Worm (Caenorhabditis elegans): ENCODE measurements around the gene lin-18.

The lin-18 gene

ce11 chrX:3990941-3991340 lies 32.6 kb downstream of the lin-18 start:
- TF ChIP-seq cog-1 (tag; optimal IDR thresholded peaks at IDR 0.05), result no peak
- TF ChIP-seq tab-1 (GFP tag; IDR thresholded peaks at IDR 0.05), result no peak
- no peak for TF ChIP-seq ztf-23 (GFP tag; IDR thresholded peaks at IDR 0.05)
- no peak for TF ChIP-seq klf-2 (GFP tag; conservative IDR thresholded peaks at IDR 0.05)
- TF ChIP-seq ref-1 (GFP tag; conservative IDR thresholded peaks at IDR 0.05), result no peak
- TF ChIP-seq T22C8.4 (GFP tag; IDR thresholded peaks at IDR 0.05), result no peak

ce11 chrX:3991652-3992051 lies 33.3 kb downstream of the lin-18 start:
- TF ChIP-seq flt-1 (GFP tag; IDR thresholded peaks at IDR 0.05), result no peak
- TF ChIP-seq klf-2 (GFP tag; conservative IDR thresholded peaks at IDR 0.05), result no peak
- TF ChIP-seq ztf-23 (GFP tag; IDR thresholded peaks at IDR 0.05), result no peak
- no peak for TF ChIP-seq ref-1 (GFP tag; conservative IDR thresholded peaks at IDR 0.05)
- TF ChIP-seq ztf-29 (GFP tag; IDR thresholded peaks at IDR 0.05), result no peak
- no peak for TF ChIP-seq cog-1 (tag; optimal IDR thresholded peaks at IDR 0.05)
- no peak for TF ChIP-seq tab-1 (GFP tag; IDR thresholded peaks at IDR 0.05)
- TF ChIP-seq T22C8.4 (GFP tag; IDR thresholded peaks at IDR 0.05), result no peak
- TF ChIP-seq med-1 (GFP tag; optimal IDR thresholded peaks at IDR 0.05; ENCODE audit: insufficient read depth), result no peak

- peak; percentile 70 for TF ChIP-seq ref-1 (GFP tag; conservative IDR thresholded peaks at IDR 0.05)
- TF ChIP-seq klf-2 (GFP tag; conservative IDR thresholded peaks at IDR 0.05), result no peak
- TF ChIP-seq med-1 (GFP tag; optimal IDR thresholded peaks at IDR 0.05; ENCODE audit: insufficient read depth), result no peak
- TF ChIP-seq ztf-29 (GFP tag; IDR thresholded peaks at IDR 0.05), result peak; percentile 76; the same call in 1 of the 2 replicates
- peak; percentile 84 for TF ChIP-seq flt-1 (GFP tag; IDR thresholded peaks at IDR 0.05)
- TF ChIP-seq tab-1 (GFP tag; IDR thresholded peaks at IDR 0.05), result peak; percentile 86
- TF ChIP-seq ztf-23 (GFP tag; IDR thresholded peaks at IDR 0.05), result peak; percentile 87
- peak; percentile 46 for TF ChIP-seq cog-1 (tag; optimal IDR thresholded peaks at IDR 0.05)
- peak; percentile 75 for TF ChIP-seq T22C8.4 (GFP tag; IDR thresholded peaks at IDR 0.05)
Measured at ce11 chrX:3994418-3994817, 36.1 kb downstream of the lin-18 start.

- TF ChIP-seq med-1 (GFP tag; optimal IDR thresholded peaks at IDR 0.05; ENCODE audit: insufficient read depth), result no peak
- TF ChIP-seq cog-1 (tag; optimal IDR thresholded peaks at IDR 0.05), result no peak
- TF ChIP-seq ztf-29 (GFP tag; IDR thresholded peaks at IDR 0.05), result no peak
- TF ChIP-seq ztf-23 (GFP tag; IDR thresholded peaks at IDR 0.05), result no peak
- no peak for TF ChIP-seq klf-2 (GFP tag; conservative IDR thresholded peaks at IDR 0.05)
- no peak for TF ChIP-seq ref-1 (GFP tag; conservative IDR thresholded peaks at IDR 0.05)
- TF ChIP-seq T22C8.4 (GFP tag; IDR thresholded peaks at IDR 0.05), result no peak
- TF ChIP-seq tab-1 (GFP tag; IDR thresholded peaks at IDR 0.05), result no peak
Measured at ce11 chrX:3997040-3997439, 38.7 kb downstream of the lin-18 start, which contains the start of gene R02E12.5. Gene R02E12.5 (plus strand): TSS chrX:3997340.

ce11 chrX:4003220-4003619 lies 44.9 kb downstream of the lin-18 start, which contains the start of gene R02E12.12:
Gene R02E12.12 (plus strand): TSS chrX:4003520.
- no peak for TF ChIP-seq klf-2 (GFP tag; conservative IDR thresholded peaks at IDR 0.05)
- no peak for TF ChIP-seq ztf-23 (GFP tag; IDR thresholded peaks at IDR 0.05)
- no peak for TF ChIP-seq tab-1 (GFP tag; IDR thresholded peaks at IDR 0.05)

ce11 chrX:4005014-4005413 lies 46.7 kb downstream of the lin-18 start, which contains the start of gene R02E12.4:
Gene R02E12.4 (plus strand): TSS chrX:4005314.
- TF ChIP-seq tab-1 (GFP tag; IDR thresholded peaks at IDR 0.05) (no peak), cog-1 (tag; optimal IDR thresholded peaks at IDR 0.05) (no peak), ref-1 (GFP tag; conservative IDR thresholded peaks at IDR 0.05) (no peak), flt-1 (GFP tag; IDR thresholded peaks at IDR 0.05) (no peak), klf-2 (GFP tag; conservative IDR thresholded peaks at IDR 0.05) (no peak)

ce11 chrX:4006966-4007365 lies 48.6 kb downstream of the lin-18 start:
- TF ChIP-seq flt-1 (GFP tag; IDR thresholded peaks at IDR 0.05) (no peak), cog-1 (tag; optimal IDR thresholded peaks at IDR 0.05) (no peak), klf-2 (GFP tag; conservative IDR thresholded peaks at IDR 0.05) (no peak), ztf-23 (GFP tag; IDR thresholded peaks at IDR 0.05) (no peak), med-1 (GFP tag; optimal IDR thresholded peaks at IDR 0.05; ENCODE audit: insufficient read depth) (no peak), ref-1 (GFP tag; conservative IDR thresholded peaks at IDR 0.05) (no peak), T22C8.4 (GFP tag; IDR thresholded peaks at IDR 0.05) (no peak)

- TF ChIP-seq flt-1 (GFP tag; IDR thresholded peaks at IDR 0.05) (no peak), ztf-23 (GFP tag; IDR thresholded peaks at IDR 0.05) (no peak), med-1 (GFP tag; optimal IDR thresholded peaks at IDR 0.05; ENCODE audit: insufficient read depth) (no peak), tab-1 (GFP tag; IDR thresholded peaks at IDR 0.05) (no peak), ztf-29 (GFP tag; IDR thresholded peaks at IDR 0.05) (no peak), ref-1 (GFP tag; conservative IDR thresholded peaks at IDR 0.05) (no peak), klf-2 (GFP tag; conservative IDR thresholded peaks at IDR 0.05) (no peak), cog-1 (tag; optimal IDR thresholded peaks at IDR 0.05) (no peak), T22C8.4 (GFP tag; IDR thresholded peaks at IDR 0.05) (no peak)
Measured at ce11 chrX:4007724-4008123, 49.4 kb downstream of the lin-18 start.

ce11 chrX:4008922-4009321 lies 50.6 kb downstream of the lin-18 start:
- TF ChIP-seq flt-1 (GFP tag; IDR thresholded peaks at IDR 0.05) (no peak), ztf-23 (GFP tag; IDR thresholded peaks at IDR 0.05) (no peak), klf-2 (GFP tag; conservative IDR thresholded peaks at IDR 0.05) (no peak), T22C8.4 (GFP tag; IDR thresholded peaks at IDR 0.05) (no peak), med-1 (GFP tag; optimal IDR thresholded peaks at IDR 0.05; ENCODE audit: insufficient read depth) (no peak), tab-1 (GFP tag; IDR thresholded peaks at IDR 0.05) (no peak), ztf-29 (GFP tag; IDR thresholded peaks at IDR 0.05) (no peak), cog-1 (tag; optimal IDR thresholded peaks at IDR 0.05) (no peak), ref-1 (GFP tag; conservative IDR thresholded peaks at IDR 0.05) (no peak)

- TF ChIP-seq cog-1 (tag; optimal IDR thresholded peaks at IDR 0.05), result no peak
- TF ChIP-seq tab-1 (GFP tag; IDR thresholded peaks at IDR 0.05), result no peak
- no peak for TF ChIP-seq med-1 (GFP tag; optimal IDR thresholded peaks at IDR 0.05; ENCODE audit: insufficient read depth)
- TF ChIP-seq ztf-29 (GFP tag; IDR thresholded peaks at IDR 0.05), result no peak
- no peak for TF ChIP-seq ztf-23 (GFP tag; IDR thresholded peaks at IDR 0.05)
- TF ChIP-seq ref-1 (GFP tag; conservative IDR thresholded peaks at IDR 0.05), result no peak
- no peak for TF ChIP-seq T22C8.4 (GFP tag; IDR thresholded peaks at IDR 0.05)
- no peak for TF ChIP-seq klf-2 (GFP tag; conservative IDR thresholded peaks at IDR 0.05)
- no peak for TF ChIP-seq flt-1 (GFP tag; IDR thresholded peaks at IDR 0.05)
Measured at ce11 chrX:4010383-4010782, 52.0 kb downstream of the lin-18 start.
